Fruit fly (Drosophila melanogaster): ENCODE data around the gene Lar.

Lar gene

dm6 chr2L:19594102-19594501 is 7.7 kb downstream of the Lar start:
- TF ChIP-seq CG8478 (optimal IDR thresholded peaks at IDR 0.05) (no peak), CTCF (optimal IDR thresholded peaks at IDR 0.05) (no peak)

dm6 chr2L:19605365-19605921 is 19.0 kb downstream of the Lar start:
- TF ChIP-seq CG8478 (optimal IDR thresholded peaks at IDR 0.05) (no peak), CTCF (optimal IDR thresholded peaks at IDR 0.05) (no peak)

- TF ChIP-seq CTCF (optimal IDR thresholded peaks at IDR 0.05) (no peak), CG8478 (optimal IDR thresholded peaks at IDR 0.05) (no peak)
Measured at dm6 chr2L:19606318-19606717, 19.9 kb downstream of the Lar start, which contains the start of gene CG46244. Gene CG46244 (plus strand): TSS chr2L:19606569.

- TF ChIP-seq CG8478 (optimal IDR thresholded peaks at IDR 0.05): no peak
Measured at dm6 chr2L:19628002-19628401, 41.6 kb downstream of the Lar start.

- TF ChIP-seq CG8478 (optimal IDR thresholded peaks at IDR 0.05) (no peak), CTCF (optimal IDR thresholded peaks at IDR 0.05) (peak; percentile 75 to 80)
Measured at dm6 chr2L:19634008-19634407, 47.6 kb downstream of the Lar start.

- TF ChIP-seq CTCF (optimal IDR thresholded peaks at IDR 0.05): no peak
- TF ChIP-seq CG8478 (optimal IDR thresholded peaks at IDR 0.05): no peak
Measured at dm6 chr2L:19678347-19678746, 91.9 kb downstream of the Lar start.

- TF ChIP-seq CG8478 (optimal IDR thresholded peaks at IDR 0.05) (no peak), CTCF (optimal IDR thresholded peaks at IDR 0.05) (peak; percentile 66 to 70)
Measured at dm6 chr2L:19682533-19682932, 96.1 kb downstream of the Lar start.

dm6 chr2L:19700868-19701267 is 114.4 kb downstream of the Lar start, which contains the start of gene scw:
Gene scw (minus strand): TSS chr2L:19700968.
- no peak for TF ChIP-seq CG8478 (optimal IDR thresholded peaks at IDR 0.05)
- TF ChIP-seq CTCF (optimal IDR thresholded peaks at IDR 0.05): no peak

- TF ChIP-seq CG8478 (optimal IDR thresholded peaks at IDR 0.05): no peak
- TF ChIP-seq CTCF (optimal IDR thresholded peaks at IDR 0.05): no peak
Measured at dm6 chr2L:19722517-19722916, 136.1 kb downstream of the Lar start.

- peak; percentile 46 to 50 for TF ChIP-seq CTCF (optimal IDR thresholded peaks at IDR 0.05)
- TF ChIP-seq CG8478 (optimal IDR thresholded peaks at IDR 0.05): no peak
Measured at dm6 chr2L:19735635-19736109, 149.2 kb downstream of the Lar start, which contains the start of the genes CG10462 and Nf-YB. Gene CG10462 (minus strand): TSS chr2L:19735980. Gene Nf-YB (plus strand): TSS chr2L:19736044.

dm6 chr2L:19750571-19750970 is 164.1 kb downstream of the Lar start:
- TF ChIP-seq CG8478 (optimal IDR thresholded peaks at IDR 0.05) (no peak), CTCF (optimal IDR thresholded peaks at IDR 0.05) (no peak)

dm6 chr2L:19755015-19755414 is 168.6 kb downstream of the Lar start:
- TF ChIP-seq CTCF (optimal IDR thresholded peaks at IDR 0.05) (no peak), CG8478 (optimal IDR thresholded peaks at IDR 0.05) (no peak)

dm6 chr2L:19756040-19756439 is 169.6 kb downstream of the Lar start:
- TF ChIP-seq CG8478 (optimal IDR thresholded peaks at IDR 0.05): no peak

dm6 chr2L:19756716-19757115 is 170.3 kb downstream of the Lar start, which contains the start of gene CG10631:
Gene CG10631 (minus strand): TSS chr2L:19756904.
- no peak for TF ChIP-seq CG8478 (optimal IDR thresholded peaks at IDR 0.05)
- TF ChIP-seq CTCF (optimal IDR thresholded peaks at IDR 0.05): no peak

dm6 chr2L:19758511-19759128 is 172.2 kb downstream of the Lar start, which contains the start of the genes CG10628 and Dus3:
Gene CG10628 (minus strand): TSS chr2L:19758615.
Gene Dus3 (plus strand): TSS chr2L:19758879.
- no peak for TF ChIP-seq CTCF (optimal IDR thresholded peaks at IDR 0.05)

dm6 chr2L:19763446-19763772 is 177.0 kb downstream of the Lar start:
- TF ChIP-seq CG8478 (optimal IDR thresholded peaks at IDR 0.05) (no peak), CTCF (optimal IDR thresholded peaks at IDR 0.05) (no peak)
